Fruit fly (Drosophila melanogaster): ENCODE results near the gene CG7573.

Gene CG7573

DNA sequence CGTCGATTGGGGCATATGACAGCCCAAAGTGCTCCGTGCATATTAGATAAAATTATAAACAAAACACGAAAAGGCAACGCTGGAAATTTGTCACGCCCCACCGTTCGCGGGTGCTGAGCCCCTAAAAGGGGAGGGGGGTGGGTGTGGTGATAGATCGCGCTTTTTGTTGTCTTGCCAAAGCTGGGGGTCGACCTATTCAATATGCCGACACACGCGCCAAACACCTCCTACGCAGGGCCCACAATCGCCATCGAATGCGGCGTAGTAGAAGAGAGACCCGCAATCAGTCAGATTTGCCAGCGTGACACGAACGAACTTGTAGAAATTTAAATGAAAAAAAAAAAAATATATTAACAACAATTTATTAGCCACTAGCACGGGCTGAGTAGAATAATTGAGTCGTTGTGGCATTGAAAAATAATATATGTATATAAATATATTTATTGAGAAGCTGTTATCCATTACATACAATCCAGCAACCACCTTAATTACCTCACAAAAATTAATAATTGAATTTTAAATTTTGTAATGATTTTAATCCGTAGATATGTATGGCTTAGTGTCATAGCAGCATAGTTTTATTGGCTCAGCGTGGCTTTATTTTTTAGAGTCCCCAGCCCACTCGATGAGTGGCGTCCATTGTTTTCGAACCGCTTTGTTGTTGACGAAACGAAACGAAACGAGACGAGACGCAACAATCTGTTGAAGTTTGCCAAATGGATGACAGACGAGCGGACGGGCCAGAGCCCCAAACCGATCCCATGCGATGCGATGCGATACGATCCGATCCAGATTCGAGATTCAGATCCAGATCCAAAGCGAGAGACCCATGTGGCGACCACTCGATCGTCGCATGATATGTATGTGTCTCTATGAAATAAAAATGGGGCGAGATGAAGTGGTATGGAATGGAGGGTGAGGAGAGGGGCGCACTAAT, 37.7 kb downstream of the CG7573 start (continued):
- TF ChIP-seq h (optimal IDR thresholded peaks at IDR 0.05) (no peak), Ptx1 (GFP tag; IDR thresholded peaks at IDR 0.05) (peak; percentile 92), CG13624 (GFP tag; optimal IDR thresholded peaks at IDR 0.05) (peak; percentile 90), nmo (GFP tag; optimal IDR thresholded peaks at IDR 0.05) (peak; percentile 89), caup (GFP tag; optimal IDR thresholded peaks at IDR 0.05; ENCODE audit: severe bottlenecking) (peak; percentile 82), CG4820 (GFP tag; optimal IDR thresholded peaks at IDR 0.05) (peak; percentile 76), D19A (tag; optimal IDR thresholded peaks at IDR 0.05) (peak; percentile 74), CG31441 (GFP tag; IDR thresholded peaks at IDR 0.05) (peak; percentile 83), CG18764 (GFP tag; optimal IDR thresholded peaks at IDR 0.05) (peak; percentile 39), Atf3 (GFP tag; optimal IDR thresholded peaks at IDR 0.05) (no peak), dmrt11E (tag; optimal IDR thresholded peaks at IDR 0.05) (peak; percentile 74), Doc2 (GFP tag; IDR thresholded peaks at IDR 0.05) (peak; percentile 63; the same call in 1 of the 2 replicates), YL-1 (GFP tag; optimal IDR thresholded peaks at IDR 0.05) (peak; percentile 59), CG4617 (GFP tag; optimal IDR thresholded peaks at IDR 0.05; ENCODE audit: borderline replicate concordance) (no peak), Neu2 (GFP tag; optimal IDR thresholded peaks at IDR 0.05; ENCODE audit: borderline replicate concordance) (no peak), CG7928 (GFP tag; optimal IDR thresholded peaks at IDR 0.05) (peak; percentile 52), inv (GFP tag; IDR thresholded peaks at IDR 0.05; ENCODE audit: partially characterized antibody) (no peak), Gsc (GFP tag; IDR thresholded peaks at IDR 0.05) (no peak; the same call in 1 of the 2 replicates), CG7987 (GFP tag; optimal IDR thresholded peaks at IDR 0.05) (peak; percentile 98), CG11560 (tag; IDR thresholded peaks at IDR 0.05) (peak; percentile 67), CrebB (tag; optimal IDR thresholded peaks at IDR 0.05) (peak; percentile 78), Dek (tag; optimal IDR thresholded peaks at IDR 0.05) (peak; percentile 93), CG4282 (GFP tag; optimal IDR thresholded peaks at IDR 0.05) (no peak), NfI (GFP tag; optimal IDR thresholded peaks at IDR 0.05) (peak; percentile 90), tna (GFP tag; IDR thresholded peaks at IDR 0.05; ENCODE audit: partially characterized antibody) (0 out of 2 replicates have a peak, but pooled peaks have one; percentile 23), bab2 (GFP tag; optimal IDR thresholded peaks at IDR 0.05) (no peak), CG9817 (tag; optimal IDR thresholded peaks at IDR 0.05) (peak; percentile 83), esg (GFP tag; conservative IDR thresholded peaks at IDR 0.05) (peak; percentile 92), pho (GFP tag; optimal IDR thresholded peaks at IDR 0.05) (peak; percentile 33), CG14667 (GFP tag; IDR thresholded peaks at IDR 0.05) (peak; percentile 78), CG14965 (GFP tag; optimal IDR thresholded peaks at IDR 0.05; ENCODE audit: borderline replicate concordance) (no peak), chn (GFP tag; optimal IDR thresholded peaks at IDR 0.05) (peak; percentile 22), tll (GFP tag; optimal IDR thresholded peaks at IDR 0.05) (no peak), run (tag; optimal IDR thresholded peaks at IDR 0.05) (peak; percentile 90), kay (GFP tag; optimal IDR thresholded peaks at IDR 0.05) (no peak), CG2202 (tag; optimal IDR thresholded peaks at IDR 0.05) (peak; percentile 75), pb (GFP tag; optimal IDR thresholded peaks at IDR 0.05) (no peak), CG1832 (GFP tag; optimal IDR thresholded peaks at IDR 0.05) (no peak), hb (GFP tag; IDR thresholded peaks at IDR 0.05; ENCODE audit: partially characterized antibody) (no peak), seq (GFP tag; IDR thresholded peaks at IDR 0.05) (peak; percentile 96), H2.0 (GFP tag; IDR thresholded peaks at IDR 0.05) (peak; percentile 87), bowl (GFP tag; IDR thresholded peaks at IDR 0.05) (peak; percentile 56; the same call in 1 of the 2 replicates), z (GFP tag; IDR thresholded peaks at IDR 0.05) (no peak), trem (tag; optimal IDR thresholded peaks at IDR 0.05) (peak; percentile 40), luna (GFP tag; optimal IDR thresholded peaks at IDR 0.05) (no peak), ham (GFP tag; IDR thresholded peaks at IDR 0.05) (peak; percentile 49; the same call in 1 of the 2 replicates), chm (GFP tag; IDR thresholded peaks at IDR 0.05) (peak; percentile 64), kah (GFP tag; optimal IDR thresholded peaks at IDR 0.05) (peak; percentile 68)

All from whole organism, embryonic.